Worm (Caenorhabditis elegans) whole organism, L1 larva: Measurements from ENCODE around the gene C27A7.6.

Experiments used
- C34B4.2 ChIP-seq: sonication (generic microtip); optimal IDR thresholded peaks from 2 replicates; lab custom pipeline; 2017; ENCODE audit warnings: mild to moderate bottlenecking, missing genetic modification characterization, missing compliant biosample characterization
- Y116A8C.19 ChIP-seq: sonication (generic microtip); optimal IDR thresholded peaks from 2 replicates; lab custom pipeline; 2016; ENCODE audit warnings: missing compliant biosample characterization, missing genetic modification characterization, borderline replicate concordance
- aly-2 ChIP-seq: fragments of 150-350 bp; optimal IDR thresholded peaks from 2 replicates; lab custom pipeline; 2014; ENCODE audit warnings: missing biosample characterization, missing genetic modification characterization
- ama-1 ChIP-seq: fragments of 150-350 bp; optimal IDR thresholded peaks from 2 replicates; lab custom pipeline; 2014
- blmp-1 ChIP-seq: fragments of 150-350 bp; optimal IDR thresholded peaks from 2 replicates; lab custom pipeline; 2014; ENCODE audit warnings: missing biosample characterization, missing genetic modification characterization
- ceh-82 ChIP-seq, 3 experiments: fragments of 150-350 bp in 1 of 3; sonication (generic microtip) in 2 of 3; optimal IDR thresholded peaks; 2 replicates each; lab custom pipeline; 2014 to 2017; ENCODE audit warnings: missing biosample characterization in 3 of 3, missing genetic modification characterization in 3 of 3
- ceh-88 ChIP-seq: fragments of 200-800 bp; sonication (Bioruptor generic); IDR thresholded peaks from 2 replicates; pipeline ENCODE4 v1.3.6; 2022; ENCODE audit warnings: missing genetic modification characterization, missing compliant biosample characterization
- dpl-1 ChIP-seq, 3 experiments: fragments of 150-350 bp in 2 of 3; sonication (generic microtip) in 1 of 3; optimal IDR thresholded peaks; 2 replicates each; lab custom pipeline; 2014 to 2017; ENCODE audit warnings: missing biosample characterization in 3 of 3, missing genetic modification characterization in 3 of 3, missing genetic modification reagents in 3 of 3
- efl-1 ChIP-seq, 4 experiments: fragments of 150-350 bp; optimal IDR thresholded peaks in 3 of 4; peaks in 1 of 4; 1 replicate in 1 of 4; 2 replicates in 3 of 4; lab custom pipeline; 2014; ENCODE audit warnings: missing biosample characterization in 2 of 4, missing genetic modification characterization in 2 of 4, missing genetic modification reagents in 2 of 4
- egl-13 ChIP-seq: sonication (generic microtip); optimal IDR thresholded peaks from 2 replicates; lab custom pipeline; 2016; ENCODE audit warnings: missing genotype, missing genetic modification reagents, missing genetic modification characterization, missing compliant biosample characterization
- fkh-8 ChIP-seq: sonication (generic microtip); optimal IDR thresholded peaks from 2 replicates; lab custom pipeline; 2016; ENCODE audit warnings: mild to moderate bottlenecking, missing genetic modification characterization, missing compliant biosample characterization
- fos-1 ChIP-seq: fragments of 150-350 bp; optimal IDR thresholded peaks from 2 replicates; lab custom pipeline; 2014; ENCODE audit warnings: missing biosample characterization, missing genetic modification characterization
- hlh-4 ChIP-seq: sonication (generic microtip); optimal IDR thresholded peaks from 2 replicates; lab custom pipeline; 2016; ENCODE audit warnings: mild to moderate bottlenecking, missing genetic modification characterization, missing compliant biosample characterization
- jun-1 ChIP-seq: fragments of 150-350 bp; optimal IDR thresholded peaks from 2 replicates; lab custom pipeline; 2014; ENCODE audit warnings: missing biosample characterization, missing genetic modification reagents, missing genetic modification characterization
- lin-13 ChIP-seq: fragments of 150-350 bp; optimal IDR thresholded peaks from 2 replicates; lab custom pipeline; 2014; ENCODE audit warnings: missing biosample characterization, missing genetic modification reagents, missing genetic modification characterization
- lin-14 ChIP-seq: fragments of 200-800 bp; sonication (Bioruptor generic); optimal IDR thresholded peaks from 2 replicates; lab custom pipeline; 2018; ENCODE audit warnings: mild to moderate bottlenecking, missing genetic modification characterization, moderate library complexity, missing compliant biosample characterization
- lin-35 ChIP-seq, 2 experiments: fragments of 150-350 bp; optimal IDR thresholded peaks; 2 replicates each; lab custom pipeline; 2014; ENCODE audit warnings: missing biosample characterization in 2 of 2, missing genetic modification characterization in 2 of 2, missing genetic modification reagents in 2 of 2
- lin-39 ChIP-seq: fragments of 150-350 bp; optimal IDR thresholded peaks from 2 replicates; lab custom pipeline; 2014; ENCODE audit warnings: missing biosample characterization, missing genetic modification reagents, missing genetic modification characterization
- lir-3 ChIP-seq: sonication (generic microtip); optimal IDR thresholded peaks from 2 replicates; lab custom pipeline; 2016; ENCODE audit warnings: mild to moderate bottlenecking, missing genetic modification characterization, moderate library complexity, missing compliant biosample characterization; ENCODE audit not compliant: poor library complexity
- lsy-2 ChIP-seq, 2 experiments: fragments of 150-350 bp; optimal IDR thresholded peaks; 2 replicates each; lab custom pipeline; 2014; ENCODE audit warnings: missing biosample characterization in 2 of 2, missing genetic modification characterization in 2 of 2
- mef-2 ChIP-seq: fragments of 150-350 bp; optimal IDR thresholded peaks from 2 replicates; lab custom pipeline; 2014; ENCODE audit warnings: missing biosample characterization, missing genetic modification characterization
- mep-1 ChIP-seq: fragments of 150-350 bp; optimal IDR thresholded peaks from 2 replicates; lab custom pipeline; 2014; ENCODE audit warnings: missing biosample characterization, missing genetic modification characterization
- nhr-12 ChIP-seq: sonication (generic microtip); optimal IDR thresholded peaks from 2 replicates; lab custom pipeline; 2017; ENCODE audit warnings: missing biosample characterization, missing genetic modification characterization
- nhr-19 ChIP-seq: fragments of 200-800 bp; sonication (Bioruptor generic); conservative IDR thresholded peaks from 2 replicates; pipeline ENCODE4 v1.3.6; 2022; ENCODE audit warnings: missing genetic modification characterization, missing compliant biosample characterization
- nhr-20 ChIP-seq: sonication (generic microtip); optimal IDR thresholded peaks from 2 replicates; lab custom pipeline; 2016; ENCODE audit warnings: mild to moderate bottlenecking, missing genetic modification characterization, missing compliant biosample characterization
- nhr-28 ChIP-seq: fragments of 150-350 bp; optimal IDR thresholded peaks from 2 replicates; lab custom pipeline; 2014; ENCODE audit warnings: missing biosample characterization, missing genetic modification characterization
- nhr-71 ChIP-seq: sonication (generic microtip); optimal IDR thresholded peaks from 2 replicates; lab custom pipeline; 2016; ENCODE audit warnings: mild to moderate bottlenecking, missing genetic modification characterization, moderate library complexity, missing compliant biosample characterization
- nhr-76 ChIP-seq: sonication (generic microtip); optimal IDR thresholded peaks from 2 replicates; lab custom pipeline; 2017; ENCODE audit warnings: missing biosample characterization, missing genetic modification characterization
- nhr-77 ChIP-seq: fragments of 150-350 bp; optimal IDR thresholded peaks from 2 replicates; lab custom pipeline; 2014; ENCODE audit warnings: missing biosample characterization, missing genetic modification characterization
- nhr-85 ChIP-seq: sonication (generic microtip); peaks from one replicate; lab custom pipeline; 2016; ENCODE audit warnings: missing genetic modification characterization, inconsistent platforms, missing compliant biosample characterization
- skn-1 ChIP-seq: fragments of 150-350 bp; optimal IDR thresholded peaks from 2 replicates; lab custom pipeline; 2014; ENCODE audit warnings: missing biosample characterization, missing genetic modification characterization
- snpc-4 ChIP-seq: fragments of 150-350 bp; optimal IDR thresholded peaks from 2 replicates; lab custom pipeline; 2014; ENCODE audit warnings: missing biosample characterization, missing genetic modification characterization
- snu-23 ChIP-seq: sonication (generic microtip); optimal IDR thresholded peaks from 2 replicates; lab custom pipeline; 2016; ENCODE audit warnings: missing genetic modification characterization, missing compliant biosample characterization
- sox-4 ChIP-seq: sonication (generic microtip); optimal IDR thresholded peaks from 2 replicates; lab custom pipeline; 2016; ENCODE audit warnings: missing genetic modification characterization, missing compliant biosample characterization
- sup-37 ChIP-seq: fragments of 200-800 bp; sonication (Bioruptor generic); optimal IDR thresholded peaks from 2 replicates; lab custom pipeline; 2018; ENCODE audit warnings: mild to moderate bottlenecking, missing genetic modification characterization, missing compliant biosample characterization
- swsn-7 ChIP-seq: sonication (generic microtip); optimal IDR thresholded peaks from 2 replicates; lab custom pipeline; 2016; ENCODE audit warnings: missing genetic modification characterization, missing compliant biosample characterization
- unc-62 ChIP-seq: fragments of 150-350 bp; optimal IDR thresholded peaks from 2 replicates; lab custom pipeline; 2014; ENCODE audit warnings: missing biosample characterization, missing genetic modification reagents, missing genetic modification characterization
- unc-86 ChIP-seq: sonication (generic microtip); optimal IDR thresholded peaks from 2 replicates; lab custom pipeline; 2016; ENCODE audit warnings: missing genetic modification characterization, missing compliant biosample characterization
- zip-4 ChIP-seq: fragments of 200-800 bp; sonication (Bioruptor generic); optimal IDR thresholded peaks from 2 replicates; lab custom pipeline; 2018; ENCODE audit warnings: mild to moderate bottlenecking, missing genetic modification characterization, moderate library complexity, missing compliant biosample characterization
- ztf-11 ChIP-seq, 2 experiments: sonication (generic microtip); optimal IDR thresholded peaks; 2 replicates each; lab custom pipeline; 2016 to 2017; ENCODE audit warnings: missing genetic modification characterization in 2 of 2, missing biosample characterization in 1 of 2, missing compliant biosample characterization in 1 of 2

Gene C27A7.6

ce11 chrV:12106841-12107240 lies 23.7 kb downstream of the C27A7.6 start, which contains the start of gene nhr-136:
nhr-136 (plus strand) TSS chrV:12107141.
- TF ChIP-seq lin-35 (GFP tag; optimal IDR thresholded peaks at IDR 0.05; lab: Kevin White, UChicago), result peak in 1 of 2 experiments; percentile 47
- TF ChIP-seq unc-86 (tag; lab: Kevin White, UChicago), result no peak
- TF ChIP-seq fkh-8 (tag; lab: Kevin White, UChicago), result no peak
- TF ChIP-seq efl-1 (optimal IDR thresholded peaks at IDR 0.05; lab: Kevin White, UChicago), result no peak
- peak in 1 of 2 experiments; percentile 53 for TF ChIP-seq efl-1 (GFP tag; optimal IDR thresholded peaks at IDR 0.05 in 1 of 2; lab: Kevin White, UChicago)
- peak; percentile 34 for TF ChIP-seq lin-14 (GFP tag; lab: Kevin White, UChicago)
- peak in 1 of 2 experiments; percentile 5 for TF ChIP-seq lsy-2 (tag; optimal IDR thresholded peaks at IDR 0.05; lab: Kevin White, UChicago)
- peak in 1 of 3 experiments; percentile 18 for TF ChIP-seq ceh-82 (tag; optimal IDR thresholded peaks at IDR 0.05; lab: Kevin White, UChicago)
- TF ChIP-seq fos-1 (tag; lab: Kevin White, UChicago), result no peak
- TF ChIP-seq blmp-1, result peak; percentile 75
- peak; percentile 21 for TF ChIP-seq nhr-20 (tag; lab: Kevin White, UChicago)
- TF ChIP-seq snu-23 (GFP tag; lab: Kevin White, UChicago), result peak; percentile 7

ce11 chrV:12103920-12104319 lies 26.7 kb downstream of the C27A7.6 start, which contains the start of gene nhr-153:
nhr-153 (plus strand) TSS chrV:12104220.
- TF ChIP-seq nhr-12 (tag; lab: Kevin White, UChicago) (no peak), snu-23 (GFP tag; lab: Kevin White, UChicago) (peak; percentile 10), skn-1 (tag; lab: Kevin White, UChicago) (no peak), lin-13 (GFP tag; lab: Kevin White, UChicago) (no peak), mef-2 (tag; lab: Kevin White, UChicago) (no peak), swsn-7 (no peak), sox-4 (tag; lab: Kevin White, UChicago) (no peak), unc-62 (GFP tag; lab: Kevin White, UChicago) (no peak), ztf-11 (tag; optimal IDR thresholded peaks at IDR 0.05; lab: Kevin White, UChicago) (no peak), lir-3 (tag; lab: Kevin White, UChicago) (no peak), hlh-4 (tag; lab: Kevin White, UChicago) (no peak), lin-35 (GFP tag; optimal IDR thresholded peaks at IDR 0.05; lab: Kevin White, UChicago) (peak in 1 of 2 experiments; percentile 11), sup-37 (GFP tag; lab: Kevin White, UChicago) (no peak), nhr-76 (tag; lab: Kevin White, UChicago) (no peak)

ce11 chrV:12100794-12101343 lies 29.7 kb downstream of the C27A7.6 start, which contains the start of gene nhr-154:
nhr-154 (plus strand) TSS chrV:12101293.
- TF ChIP-seq ztf-11 (tag; optimal IDR thresholded peaks at IDR 0.05; lab: Kevin White, UChicago), result no peak
- TF ChIP-seq ama-1, result no peak
- TF ChIP-seq skn-1 (tag; lab: Kevin White, UChicago), result peak; percentile 75
- TF ChIP-seq dpl-1 (GFP tag; optimal IDR thresholded peaks at IDR 0.05; lab: Kevin White, UChicago), result peak in 1 of 3 experiments; percentile 19
- no peak for TF ChIP-seq jun-1 (tag; lab: Kevin White, UChicago)
- peak; percentile 63 for TF ChIP-seq lin-14 (GFP tag; lab: Kevin White, UChicago)
- no peak for TF ChIP-seq sup-37 (GFP tag; lab: Kevin White, UChicago)
- peak; percentile 60 for TF ChIP-seq nhr-20 (tag; lab: Kevin White, UChicago)
- TF ChIP-seq efl-1 (optimal IDR thresholded peaks at IDR 0.05; lab: Kevin White, UChicago), result peak; percentile 31 to 32
- TF ChIP-seq efl-1 (GFP tag; optimal IDR thresholded peaks at IDR 0.05 in 1 of 2; lab: Kevin White, UChicago), result peak in 1 of 2 experiments; percentile 70
- TF ChIP-seq lin-39, result no peak
- TF ChIP-seq C34B4.2 (tag; lab: Kevin White, UChicago), result no peak
- TF ChIP-seq snpc-4 (tag; lab: Kevin White, UChicago), result peak; percentile 43
- TF ChIP-seq egl-13, result no peak
- peak; percentile 30 for TF ChIP-seq snu-23 (GFP tag; lab: Kevin White, UChicago)
- TF ChIP-seq Y116A8C.19 (tag; lab: Kevin White, UChicago), result no peak
- TF ChIP-seq mep-1 (tag; lab: Kevin White, UChicago), result peak; percentile 11
- TF ChIP-seq nhr-77, result no peak
- no peak for TF ChIP-seq nhr-28 (tag; lab: Kevin White, UChicago)
- no peak for TF ChIP-seq aly-2
- peak in 1 of 2 experiments; percentile 42 for TF ChIP-seq lsy-2 (tag; optimal IDR thresholded peaks at IDR 0.05; lab: Kevin White, UChicago)
- peak in 1 of 2 experiments; percentile 8 for TF ChIP-seq lin-35 (GFP tag; optimal IDR thresholded peaks at IDR 0.05; lab: Kevin White, UChicago)
- TF ChIP-seq nhr-76 (tag; lab: Kevin White, UChicago), result no peak
- TF ChIP-seq blmp-1, result peak; percentile 25
- TF ChIP-seq zip-4 (GFP tag; lab: Kevin White, UChicago), result peak; percentile 54
- TF ChIP-seq fos-1 (tag; lab: Kevin White, UChicago), result no peak
- TF ChIP-seq ceh-88 (GFP tag; lab: Robert Waterston, UW), result no peak
- no peak; the same call in 1 of the 2 replicates for TF ChIP-seq nhr-19 (GFP tag; lab: Robert Waterston, UW)
- TF ChIP-seq nhr-71 (tag; lab: Kevin White, UChicago), result peak; percentile 27
- TF ChIP-seq nhr-85, result no peak
- TF ChIP-seq, all 84 proteins: peak for 13
